Fruit fly (Drosophila melanogaster) whole organism, wandering third instar larva: ENCODE data around the gene YL-1.

ENCODE experiments used
- Abd-B ChIP-seq: fragments of >200 bp; optimal IDR thresholded peaks from 2 replicates; lab custom pipeline; 2017; ENCODE audit warnings: missing biosample characterization, missing genetic modification characterization
- CG32264 ChIP-seq: fragments of 200-800 bp; sonication (Bioruptor generic); optimal IDR thresholded peaks from 2 replicates; lab custom pipeline; 2016; ENCODE audit warnings: missing biosample characterization, missing genetic modification characterization
- CG9705 ChIP-seq: fragments of 200-800 bp; sonication (Bioruptor generic); optimal IDR thresholded peaks from 2 replicates; lab custom pipeline; 2018; ENCODE audit warnings: missing biosample characterization, mild to moderate bottlenecking, missing genetic modification characterization
- CrebA ChIP-seq: fragments of 200-800 bp; sonication (Bioruptor generic); optimal IDR thresholded peaks from 2 replicates; lab custom pipeline; 2016; ENCODE audit warnings: missing biosample characterization, mild to moderate bottlenecking, missing genetic modification characterization, borderline replicate concordance
- Dfd ChIP-seq: fragments of >200 bp; optimal IDR thresholded peaks from 2 replicates; lab custom pipeline; 2017; ENCODE audit warnings: missing biosample characterization, missing genetic modification characterization
- Dif ChIP-seq: fragments of 200-275, 200-300 bp; sonication (Bioruptor generic); optimal IDR thresholded peaks from 2 replicates; lab custom pipeline; 2018; ENCODE audit warnings: missing biosample characterization, missing genetic modification characterization; ENCODE audit not compliant: partially characterized antibody
- GATAd ChIP-seq: sonication (Bioruptor generic); optimal IDR thresholded peaks from 2 replicates; lab custom pipeline; 2016; ENCODE audit warnings: missing biosample characterization, missing genetic modification characterization
- HLH106 ChIP-seq: fragments of 200-800 bp; optimal IDR thresholded peaks from 3 replicates; lab custom pipeline; 2019; ENCODE audit warnings: missing biosample characterization, mild to moderate bottlenecking, missing genetic modification characterization, moderate library complexity
- Hnf4 ChIP-seq: fragments of 200-800 bp; sonication (Bioruptor generic); optimal IDR thresholded peaks from 2 replicates; lab custom pipeline; 2016; ENCODE audit warnings: missing biosample characterization, mild to moderate bottlenecking, missing genetic modification characterization
- Hr78 ChIP-seq: fragments of >200 bp; optimal IDR thresholded peaks from 2 replicates; lab custom pipeline; 2017; ENCODE audit warnings: missing biosample characterization, missing genetic modification characterization
- Hr83 ChIP-seq: fragments of 200-300 bp; sonication (Bioruptor generic); optimal IDR thresholded peaks from 2 replicates; lab custom pipeline; 2016; ENCODE audit warnings: missing biosample characterization, mild to moderate bottlenecking, missing genetic modification characterization, moderate library complexity; ENCODE audit not compliant: poor library complexity, severe bottlenecking
- Jra ChIP-seq: sonication (Bioruptor generic); optimal IDR thresholded peaks from 2 replicates; lab custom pipeline; 2016; ENCODE audit warnings: missing biosample characterization, missing genetic modification characterization
- Mio ChIP-seq: sonication (Bioruptor generic); optimal IDR thresholded peaks from 2 replicates; lab custom pipeline; 2016; ENCODE audit warnings: missing biosample characterization, missing genetic modification characterization
- Myc ChIP-seq: fragments of >200 bp; optimal IDR thresholded peaks from 2 replicates; lab custom pipeline; 2017
- N ChIP-seq: fragments of >200 bp; optimal IDR thresholded peaks from 2 replicates; lab custom pipeline; 2018; ENCODE audit warnings: missing biosample characterization, missing external identifiers, missing genetic modification characterization
- OdsH ChIP-seq: fragments of 200-800 bp; sonication (Bioruptor generic); optimal IDR thresholded peaks from 2 replicates; lab custom pipeline; 2016; ENCODE audit warnings: missing biosample characterization, mild to moderate bottlenecking, missing genetic modification characterization
- Rel ChIP-seq, 2 experiments: fragments of 200-800 bp; sonication (Bioruptor generic) in 1 of 2; optimal IDR thresholded peaks; 2 replicates in 1 of 2; 3 replicates in 1 of 2; lab custom pipeline; 2016 to 2019; ENCODE audit warnings: mild to moderate bottlenecking in 2 of 2, missing biosample characterization in 2 of 2, missing genetic modification characterization in 2 of 2, moderate library complexity in 1 of 2
- Sp1 ChIP-seq: fragments of 200-800 bp; sonication (Bioruptor generic); optimal IDR thresholded peaks from 3 replicates; lab custom pipeline; 2019; ENCODE audit warnings: missing biosample characterization, mild to moderate bottlenecking, missing genetic modification characterization, moderate library complexity
- Vsx2 ChIP-seq: fragments of 200-300, 225-300 bp; sonication (Bioruptor generic); optimal IDR thresholded peaks from 2 replicates; lab custom pipeline; 2018; ENCODE audit warnings: missing biosample characterization, missing genetic modification characterization; ENCODE audit not compliant: partially characterized antibody
- br ChIP-seq: fragments of 200-800 bp; sonication (Bioruptor generic); optimal IDR thresholded peaks from 2 replicates; lab custom pipeline; 2016; ENCODE audit warnings: missing biosample characterization, missing genetic modification characterization
- brk ChIP-seq: fragments of 200-800 bp; sonication (Bioruptor generic); optimal IDR thresholded peaks from 2 replicates; lab custom pipeline; 2016; ENCODE audit warnings: missing biosample characterization, mild to moderate bottlenecking, missing genetic modification characterization
- dl ChIP-seq, 2 experiments: fragments of 175-275, 200-275 bp in 1 of 2; fragments of 200-275 bp in 1 of 2; sonication (Bioruptor generic); optimal IDR thresholded peaks; lab custom pipeline; 2018; ENCODE audit warnings: mild to moderate bottlenecking in 2 of 2, missing biosample characterization in 2 of 2, missing genetic modification characterization in 2 of 2, moderate library complexity in 2 of 2; ENCODE audit not compliant: partially characterized antibody in 2 of 2, insufficient read depth in 1 of 2
- dmrt93B ChIP-seq: fragments of 200-800 bp; sonication (Bioruptor generic); optimal IDR thresholded peaks from 2 replicates; lab custom pipeline; 2018; ENCODE audit warnings: missing biosample characterization, mild to moderate bottlenecking, missing genetic modification characterization
- dsf ChIP-seq: sonication (Bioruptor generic); optimal IDR thresholded peaks from 2 replicates; lab custom pipeline; 2016; ENCODE audit warnings: missing biosample characterization, missing genetic modification characterization, borderline replicate concordance
- ey ChIP-seq: fragments of 200-800 bp; sonication (Bioruptor generic); optimal IDR thresholded peaks from 2 replicates; lab custom pipeline; 2016; ENCODE audit warnings: missing biosample characterization, missing genetic modification characterization
- foxo ChIP-seq, 2 experiments: fragments of 200-800 bp; sonication (Bioruptor generic); optimal IDR thresholded peaks; 2 replicates in 1 of 2; 3 replicates in 1 of 2; lab custom pipeline; 2016 to 2017; ENCODE audit warnings: missing biosample characterization in 2 of 2, missing genetic modification characterization in 2 of 2
- fru ChIP-seq: fragments of 200-800 bp; sonication (Bioruptor generic); optimal IDR thresholded peaks from 3 replicates; lab custom pipeline; 2016; ENCODE audit warnings: missing biosample characterization, mild to moderate bottlenecking, missing genetic modification characterization
- h ChIP-seq: fragments of 200-800 bp; sonication (Bioruptor generic); optimal IDR thresholded peaks from 3 replicates; lab custom pipeline; 2016; ENCODE audit warnings: missing biosample characterization, mild to moderate bottlenecking, missing genetic modification characterization
- jim ChIP-seq: fragments of 175-275, 200-325 bp; sonication (Bioruptor generic); optimal IDR thresholded peaks from 2 replicates; lab custom pipeline; 2016; ENCODE audit warnings: missing biosample characterization, mild to moderate bottlenecking, missing genetic modification characterization
- lola ChIP-seq: fragments of >200 bp; optimal IDR thresholded peaks from 2 replicates; lab custom pipeline; 2017; ENCODE audit warnings: missing biosample characterization, missing genetic modification characterization
- pan ChIP-seq: fragments of >200 bp; optimal IDR thresholded peaks from 2 replicates; lab custom pipeline; 2017
- psq ChIP-seq: fragments of 200-800 bp; sonication (Bioruptor generic); optimal IDR thresholded peaks from 3 replicates; lab custom pipeline; 2017; ENCODE audit warnings: missing biosample characterization, mild to moderate bottlenecking, missing genetic modification characterization, moderate library complexity
- rgr ChIP-seq: fragments of 200-800 bp; sonication (Bioruptor generic); optimal IDR thresholded peaks from 3 replicates; lab custom pipeline; 2016; ENCODE audit warnings: missing biosample characterization, mild to moderate bottlenecking, missing genetic modification characterization
- sage ChIP-seq: fragments of 200-800 bp; sonication (Bioruptor generic); optimal IDR thresholded peaks from 2 replicates; lab custom pipeline; 2016; ENCODE audit warnings: missing biosample characterization, mild to moderate bottlenecking, missing genetic modification characterization
- sv ChIP-seq: fragments of 200-800 bp; sonication (Bioruptor generic); optimal IDR thresholded peaks from 3 replicates; lab custom pipeline; 2016; ENCODE audit warnings: missing biosample characterization, missing genetic modification characterization
- tai ChIP-seq: sonication (Bioruptor generic); optimal IDR thresholded peaks from 2 replicates; lab custom pipeline; 2016; ENCODE audit warnings: missing biosample characterization, missing genetic modification characterization
- usp ChIP-seq: fragments of >200 bp; optimal IDR thresholded peaks from 2 replicates; lab custom pipeline; 2017; ENCODE audit warnings: missing biosample characterization, missing genetic modification characterization
- woc ChIP-seq: sonication (Bioruptor generic); optimal IDR thresholded peaks from 2 replicates; lab custom pipeline; 2016; ENCODE audit warnings: missing biosample characterization, mild to moderate bottlenecking, missing genetic modification characterization

Gene YL-1

DNA sequence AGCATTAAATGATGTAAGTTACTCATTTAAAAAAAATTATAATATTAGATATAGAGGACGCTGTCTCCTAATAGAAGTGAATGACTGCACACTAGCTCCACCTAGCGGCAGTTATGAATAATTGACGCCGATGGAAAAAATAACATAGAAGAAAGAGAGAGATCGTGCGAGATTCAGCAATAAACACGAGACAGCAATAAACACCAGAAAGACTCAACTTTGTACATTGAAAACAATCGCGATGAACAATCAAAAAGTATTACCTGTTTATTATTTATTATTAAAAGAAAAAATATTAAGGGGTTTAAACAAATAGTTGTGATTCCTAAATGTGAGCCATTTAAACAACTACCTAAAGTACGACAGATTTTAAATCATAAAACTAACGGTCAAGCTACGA is 15.9 kb downstream of the YL-1 start:
- TF ChIP-seq Rel (GFP tag; optimal IDR thresholded peaks at IDR 0.05; lab: Kevin White, UChicago) (no peak), Rel (tag; optimal IDR thresholded peaks at IDR 0.05; lab: Kevin White, UChicago) (no peak), foxo (GFP tag; optimal IDR thresholded peaks at IDR 0.05; lab: Kevin White, UChicago) (peak in 1 of 2 experiments; percentile 15), Myc (lab: Kevin White, UChicago) (peak; percentile 29), N (GFP tag; lab: Kevin White, UChicago) (no peak)

DNA sequence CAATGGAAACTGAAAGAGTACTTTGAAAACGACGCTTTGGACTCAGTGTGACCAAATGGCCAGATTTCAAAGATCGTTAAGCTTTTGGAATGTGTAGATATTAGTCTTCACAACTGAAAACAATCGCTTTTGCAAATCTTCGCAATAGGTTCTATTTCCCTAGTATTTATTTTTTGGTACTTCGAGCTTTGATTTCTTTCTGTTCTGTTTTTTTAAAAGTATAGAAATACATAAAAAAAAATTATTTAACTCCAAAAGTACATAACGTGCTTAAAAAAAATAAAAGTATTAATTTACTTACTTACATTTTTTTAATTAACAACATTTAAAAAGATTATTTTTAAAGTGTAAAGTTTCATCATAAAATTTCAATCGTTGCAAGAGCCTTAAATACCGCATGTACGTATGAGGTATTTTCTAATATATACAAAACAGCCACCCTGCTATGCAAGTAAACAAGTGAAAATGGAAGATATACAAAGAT is 17.2 kb downstream of the YL-1 start, which contains the start of the genes piwi and CG12253:
TSS of gene piwi (minus strand) at position 51 of the 484 bp plus-strand sequence.
TSS of gene CG12253 (plus strand) at position 437 of the 484 bp plus-strand sequence.
- TF ChIP-seq Dif, result peak; percentile 61
- peak; percentile 93 for TF ChIP-seq Vsx2
- peak; percentile 67 for TF ChIP-seq brk
- peak; percentile 44 for TF ChIP-seq ey (GFP tag; lab: Kevin White, UChicago)
- TF ChIP-seq Hr83, result no peak
- no peak for TF ChIP-seq Abd-B (GFP tag; lab: Kevin White, UChicago)
- peak; percentile 50 for TF ChIP-seq sv (GFP tag; lab: Kevin White, UChicago)
- TF ChIP-seq CrebA (GFP tag; lab: Kevin White, UChicago), result no peak
- no peak for TF ChIP-seq Rel (GFP tag; optimal IDR thresholded peaks at IDR 0.05; lab: Kevin White, UChicago)
- peak; percentile 47 for TF ChIP-seq Rel (tag; optimal IDR thresholded peaks at IDR 0.05; lab: Kevin White, UChicago)
- TF ChIP-seq woc (GFP tag; lab: Kevin White, UChicago), result peak; percentile 28
- TF ChIP-seq psq, result peak; percentile 49
- peak; percentile 57 for TF ChIP-seq tai (GFP tag; lab: Kevin White, UChicago)
- peak; percentile 50 for TF ChIP-seq OdsH
- no peak for TF ChIP-seq Dfd

DNA sequence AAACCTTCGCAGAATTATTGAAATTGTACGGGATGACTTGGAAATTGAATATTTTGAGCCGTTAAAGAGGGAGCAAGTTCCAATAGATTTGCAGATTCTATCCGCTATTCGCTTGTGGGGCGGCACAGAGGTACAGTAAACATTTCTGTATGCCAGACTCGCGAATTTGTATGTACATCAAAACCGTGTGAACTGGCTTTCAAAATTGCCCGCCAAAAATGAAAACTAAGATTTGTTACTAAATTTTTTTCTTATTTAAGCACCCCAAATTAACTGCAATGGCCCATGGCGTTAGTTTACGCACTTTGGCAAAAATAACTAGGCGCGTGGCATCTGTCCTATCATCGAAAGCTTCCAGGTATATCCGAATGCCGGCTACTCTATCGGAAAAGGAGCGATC is 17.8 kb downstream of the YL-1 start:
- no peak for TF ChIP-seq fru (GFP tag; lab: Kevin White, UChicago)
- TF ChIP-seq ey (GFP tag; lab: Kevin White, UChicago), result no peak
- TF ChIP-seq Jra (GFP tag; lab: Kevin White, UChicago), result no peak
- no peak for TF ChIP-seq rgr (GFP tag; lab: Kevin White, UChicago)
- TF ChIP-seq sage (GFP tag; lab: Kevin White, UChicago), result no peak
- no peak for TF ChIP-seq Myc (lab: Kevin White, UChicago)
- no peak for TF ChIP-seq dmrt93B
- TF ChIP-seq foxo (GFP tag; optimal IDR thresholded peaks at IDR 0.05; lab: Kevin White, UChicago), result no peak
- no peak for TF ChIP-seq Dfd
- no peak for TF ChIP-seq Dif

DNA sequence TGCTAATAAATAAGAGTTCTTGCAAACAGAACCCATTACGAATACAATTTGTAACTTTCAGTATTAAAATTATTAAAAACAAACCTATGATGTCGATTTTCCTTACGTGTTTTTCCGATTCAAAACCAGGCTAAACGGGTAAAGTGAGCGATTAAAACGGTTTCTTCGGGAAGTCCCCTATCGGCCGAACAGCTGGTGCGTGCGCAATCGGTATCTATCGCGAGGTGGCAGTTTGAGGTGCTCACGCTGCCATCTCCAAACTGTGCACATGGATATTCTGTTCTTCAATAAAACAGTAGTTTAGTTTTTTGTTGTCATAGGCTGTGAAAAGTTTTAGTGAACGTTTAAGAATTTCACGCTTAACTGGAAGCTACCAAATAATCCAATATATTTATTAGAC is 18.9 kb downstream of the YL-1 start, which contains the start of gene TTLL4A:
TSS of gene TTLL4A (plus strand) at position 240 of the 400 bp plus-strand sequence.
- TF ChIP-seq brk (peak; percentile 58), Vsx2 (no peak), dmrt93B (no peak), dsf (GFP tag; lab: Kevin White, UChicago) (no peak), CrebA (GFP tag; lab: Kevin White, UChicago) (no peak), Myc (lab: Kevin White, UChicago) (peak; percentile 22), rgr (GFP tag; lab: Kevin White, UChicago) (no peak), h (no peak), Dfd (no peak), HLH106 (no peak), Jra (GFP tag; lab: Kevin White, UChicago) (no peak), Hnf4 (peak; percentile 68), ey (GFP tag; lab: Kevin White, UChicago) (no peak), Abd-B (GFP tag; lab: Kevin White, UChicago) (no peak), Dif (no peak), foxo (GFP tag; optimal IDR thresholded peaks at IDR 0.05; lab: Kevin White, UChicago) (no peak), N (GFP tag; lab: Kevin White, UChicago) (no peak), CG32264 (GFP tag; lab: Kevin White, UChicago) (no peak), pan (lab: Kevin White, UChicago) (no peak), woc (GFP tag; lab: Kevin White, UChicago) (peak; percentile 45), br (no peak), jim (GFP tag; lab: Kevin White, UChicago) (no peak), Hr83 (peak; percentile 68), Rel (GFP tag; optimal IDR thresholded peaks at IDR 0.05; lab: Kevin White, UChicago) (no peak), Rel (tag; optimal IDR thresholded peaks at IDR 0.05; lab: Kevin White, UChicago) (peak; percentile 100), sv (GFP tag; lab: Kevin White, UChicago) (peak; percentile 17), tai (GFP tag; lab: Kevin White, UChicago) (peak; percentile 57), GATAd (GFP tag; lab: Kevin White, UChicago) (no peak), Hr78 (GFP tag; lab: Kevin White, UChicago) (no peak), CG9705 (GFP tag; lab: Kevin White, UChicago) (no peak), dl (GFP tag; optimal IDR thresholded peaks at IDR 0.05; lab: Kevin White, UChicago; ENCODE audit: insufficient read depth in 1 of 2, partially characterized antibody in 2 of 2) (no peak), lola (GFP tag; lab: Kevin White, UChicago) (no peak), usp (GFP tag; lab: Kevin White, UChicago) (no peak), Mio (GFP tag; lab: Kevin White, UChicago) (no peak), psq (no peak), OdsH (no peak), fru (GFP tag; lab: Kevin White, UChicago) (no peak), Sp1 (GFP tag; lab: Kevin White, UChicago) (no peak), sage (GFP tag; lab: Kevin White, UChicago) (peak; percentile 18)
